Worm (Caenorhabditis elegans) whole organism, midembryonic: ENCODE results near the gene cest-3.

Experiments
- T22C8.4 ChIP-seq: fragments of 200-800 bp; sonication (Bioruptor generic); IDR thresholded peaks from 2 replicates; pipeline ENCODE4 v1.3.6; 2022; ENCODE audit warnings: missing genetic modification characterization, missing compliant biosample characterization
- flt-1 ChIP-seq: fragments of 200-800 bp; sonication (Bioruptor generic); IDR thresholded peaks from 2 replicates; pipeline ENCODE4 v1.3.6; 2022; ENCODE audit warnings: missing genetic modification characterization, missing compliant biosample characterization
- ref-1 ChIP-seq: fragments of 200-800 bp; sonication (Bioruptor generic); conservative IDR thresholded peaks from 2 replicates; pipeline ENCODE4 v1.3.6; 2022; ENCODE audit warnings: missing genetic modification reagents, missing genetic modification characterization, missing compliant biosample characterization
- tab-1 ChIP-seq: fragments of 200-800 bp; sonication (Bioruptor generic); IDR thresholded peaks from 2 replicates; pipeline ENCODE4 v1.3.6; 2022; ENCODE audit warnings: missing genetic modification characterization, missing compliant biosample characterization
- ztf-23 ChIP-seq: fragments of 200-800 bp; sonication (Bioruptor generic); IDR thresholded peaks from 2 replicates; pipeline ENCODE4 v1.3.6; 2022; ENCODE audit warnings: missing genetic modification reagents, missing genetic modification characterization, missing compliant biosample characterization

- TF ChIP-seq tab-1 (GFP tag; lab: Robert Waterston, UW) (no peak), ztf-23 (no peak), ref-1 (no peak), T22C8.4 (GFP tag; lab: Robert Waterston, UW) (no peak), flt-1 (no peak)
Observed at ce11 chrX:12197367-12197766, 44.1 kb upstream of the cest-3 start.
